Fruit fly (Drosophila melanogaster) whole organism, wandering third instar larva: ENCODE results near the gene TwdlB.

Experiments used
- Hr83 ChIP-seq: fragments of 200-300 bp; sonication (Bioruptor generic); optimal IDR thresholded peaks from 2 replicates; lab custom pipeline; 2016; ENCODE audit warnings: missing biosample characterization, mild to moderate bottlenecking, missing genetic modification characterization, moderate library complexity; ENCODE audit not compliant: poor library complexity, severe bottlenecking
- br ChIP-seq: fragments of 200-800 bp; sonication (Bioruptor generic); optimal IDR thresholded peaks from 2 replicates; lab custom pipeline; 2016; ENCODE audit warnings: missing biosample characterization, missing genetic modification characterization
- brk ChIP-seq: fragments of 200-800 bp; sonication (Bioruptor generic); optimal IDR thresholded peaks from 2 replicates; lab custom pipeline; 2016; ENCODE audit warnings: missing biosample characterization, mild to moderate bottlenecking, missing genetic modification characterization
- psq ChIP-seq: fragments of 200-800 bp; sonication (Bioruptor generic); optimal IDR thresholded peaks from 3 replicates; lab custom pipeline; 2017; ENCODE audit warnings: missing biosample characterization, mild to moderate bottlenecking, missing genetic modification characterization, moderate library complexity

DNA sequence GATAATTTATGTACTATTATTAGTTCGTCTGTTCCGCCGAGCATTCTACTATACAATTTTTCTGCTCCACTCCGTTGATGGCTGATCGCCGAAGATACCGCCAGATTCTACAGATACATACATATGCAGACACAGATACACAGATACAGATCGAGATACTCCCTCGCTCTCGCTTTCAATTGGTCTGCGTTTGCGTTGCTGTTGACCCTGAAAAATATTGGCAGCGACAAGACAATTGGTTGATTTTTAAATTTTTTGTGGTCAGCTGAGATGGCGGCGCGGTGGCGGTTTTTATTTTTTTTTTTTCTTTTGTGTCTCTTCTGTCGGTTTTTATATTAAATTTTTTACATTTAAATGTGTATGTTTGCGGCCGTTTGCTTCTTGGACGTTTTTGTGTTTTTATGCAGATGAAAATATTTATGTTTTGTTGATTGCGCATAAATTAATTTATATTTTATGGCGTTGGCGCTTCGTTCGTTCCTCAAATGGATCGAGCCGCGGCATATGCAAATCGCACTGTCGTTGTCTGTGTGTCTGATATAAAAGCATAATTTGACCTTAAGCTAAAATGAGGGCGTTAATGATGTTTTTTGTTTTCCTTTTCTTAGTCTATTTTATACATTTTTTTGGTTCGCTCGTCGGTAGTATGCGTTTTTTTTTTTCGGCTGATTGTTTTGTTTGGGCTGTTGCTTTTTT lies 29.3 kb downstream of the TwdlB start:
- TF ChIP-seq psq (GFP tag; lab: Kevin White, UChicago) (no peak), brk (no peak), Hr83 (GFP tag; lab: Kevin White, UChicago) (no peak), br (GFP tag; lab: Kevin White, UChicago) (no peak)
